Fruit fly (Drosophila melanogaster) whole organism, embryonic: ENCODE results near the gene CG34301.

Experiments
- Adf1 ChIP-seq: fragments of 200-800 bp; sonication (Bioruptor generic); IDR thresholded peaks from 2 replicates; pipeline ENCODE4 v1.3.6; 2022; ENCODE audit warnings: missing biosample characterization, missing genetic modification characterization
- Aef1 ChIP-seq: fragments of 200-800 bp; sonication (Bioruptor generic); IDR thresholded peaks from 3 replicates; pipeline ENCODE4 v1.3.6; 2022; ENCODE audit warnings: missing biosample characterization, missing genetic modification characterization
- Asciz ChIP-seq: fragments of 200-800 bp; sonication (Bioruptor generic); optimal IDR thresholded peaks from 2 replicates; lab custom pipeline; 2017; ENCODE audit warnings: missing biosample characterization, mild to moderate bottlenecking, missing genetic modification characterization, missing genetic modification reagents
- CG10979 ChIP-seq: fragments of 200-800 bp; sonication (Bioruptor generic); optimal IDR thresholded peaks from 2 replicates; lab custom pipeline; 2018; ENCODE audit warnings: missing biosample characterization, mild to moderate bottlenecking, missing genetic modification characterization, moderate library complexity
- CG12071 ChIP-seq: fragments of 200-800 bp; sonication (Bioruptor generic); optimal IDR thresholded peaks from 3 replicates; lab custom pipeline; 2018; ENCODE audit warnings: missing biosample characterization, mild to moderate bottlenecking, missing genetic modification characterization
- CG12104 ChIP-seq: fragments of 200-800 bp; sonication (Bioruptor generic); optimal IDR thresholded peaks from 3 replicates; lab custom pipeline; 2016; ENCODE audit warnings: missing biosample characterization, missing genetic modification characterization
- CG14050 ChIP-seq: fragments of 200-800 bp; sonication (Bioruptor generic); IDR thresholded peaks from 3 replicates; pipeline ENCODE4 v1.3.6; 2022; ENCODE audit warnings: missing biosample characterization, missing genetic modification characterization
- CG14965 ChIP-seq: fragments of 200-800 bp; sonication (Bioruptor generic); optimal IDR thresholded peaks from 2 replicates; lab custom pipeline; 2016; ENCODE audit warnings: missing biosample characterization, missing genetic modification characterization, borderline replicate concordance
- CG17802 ChIP-seq: fragments of 200-800 bp; sonication (Bioruptor generic); optimal IDR thresholded peaks from 2 replicates; lab custom pipeline; 2018; ENCODE audit warnings: missing biosample characterization, mild to moderate bottlenecking, missing genetic modification characterization, moderate library complexity
- CG2889 ChIP-seq: fragments of 200-800 bp; sonication (Bioruptor generic); IDR thresholded peaks from 3 replicates; pipeline ENCODE4 v1.3.6; 2022; ENCODE audit warnings: missing biosample characterization, missing genetic modification characterization
- CG32767 ChIP-seq: fragments of 200-800 bp; sonication (Bioruptor generic); IDR thresholded peaks from 2 replicates; pipeline ENCODE4 v1.3.6; 2022; ENCODE audit warnings: missing biosample characterization, missing genetic modification characterization
- CG4730 ChIP-seq: fragments of 200-800 bp; sonication (Bioruptor generic); IDR thresholded peaks from 2 replicates; pipeline ENCODE4 v1.3.6; 2022; ENCODE audit warnings: missing biosample characterization, missing genetic modification characterization
- CG6683 ChIP-seq: fragments of 200-800 bp; sonication (Bioruptor generic); optimal IDR thresholded peaks from 2 replicates; lab custom pipeline; 2017; ENCODE audit warnings: missing biosample characterization, mild to moderate bottlenecking, missing genetic modification characterization, missing genetic modification reagents
- CG6689 ChIP-seq: fragments of 200-800 bp; sonication (Bioruptor generic); IDR thresholded peaks from 2 replicates; pipeline ENCODE4 v1.3.6; 2022; ENCODE audit warnings: missing biosample characterization, missing genetic modification characterization
- CG6791 ChIP-seq: fragments of 200-800 bp; sonication (Bioruptor generic); IDR thresholded peaks from 3 replicates; pipeline ENCODE4 v1.3.6; 2022; ENCODE audit warnings: missing biosample characterization, missing genetic modification characterization; ENCODE audit not compliant: partially characterized antibody
- CG7271 ChIP-seq: fragments of 200-800 bp; sonication (Bioruptor generic); optimal IDR thresholded peaks from 2 replicates; lab custom pipeline; 2018; ENCODE audit warnings: missing biosample characterization, mild to moderate bottlenecking, missing genetic modification characterization, moderate library complexity
- Dp ChIP-seq: fragments of 200-800 bp; sonication (Bioruptor generic); optimal IDR thresholded peaks from 2 replicates; lab custom pipeline; 2018; ENCODE audit warnings: missing biosample characterization, mild to moderate bottlenecking, missing genetic modification characterization, moderate library complexity
- Ets97D ChIP-seq: fragments of 200-800 bp; sonication (Bioruptor generic); optimal IDR thresholded peaks from 3 replicates; lab custom pipeline; 2016; ENCODE audit warnings: missing biosample characterization, missing genetic modification characterization
- Gsc ChIP-seq: fragments of 200-800 bp; sonication (Bioruptor generic); IDR thresholded peaks from 2 replicates; pipeline ENCODE4 v1.3.6; 2022; ENCODE audit warnings: missing biosample characterization, missing genetic modification characterization
- Kr ChIP-seq: fragments of 200-800 bp; sonication (Bioruptor generic); optimal IDR thresholded peaks from 2 replicates; lab custom pipeline; 2017; ENCODE audit warnings: missing biosample characterization, mild to moderate bottlenecking, missing genetic modification characterization
- Lhr ChIP-seq: fragments of 200-800 bp; sonication (Bioruptor generic); optimal IDR thresholded peaks from 3 replicates; lab custom pipeline; 2017; ENCODE audit warnings: mild to moderate bottlenecking, missing biosample characterization, missing genetic modification reagents, missing genetic modification characterization
- MBD-R2 ChIP-seq: fragments of 200-800 bp; sonication (Bioruptor generic); IDR thresholded peaks from 2 replicates; pipeline ENCODE4 v1.3.6; 2022; ENCODE audit warnings: missing biosample characterization, missing genetic modification characterization
- MESR4 ChIP-seq: fragments of 200-800 bp; sonication (Bioruptor generic); optimal IDR thresholded peaks from 2 replicates; lab custom pipeline; 2018; ENCODE audit warnings: missing biosample characterization, mild to moderate bottlenecking, missing genetic modification characterization, moderate library complexity
- NK7.1 ChIP-seq: fragments of 200-800 bp; sonication (Bioruptor generic); optimal IDR thresholded peaks from 3 replicates; lab custom pipeline; 2016; ENCODE audit warnings: missing biosample characterization, missing genetic modification characterization
- Nf-YB ChIP-seq: fragments of 200-800 bp; sonication (Bioruptor generic); optimal IDR thresholded peaks from 3 replicates; lab custom pipeline; 2019; ENCODE audit warnings: missing biosample characterization, mild to moderate bottlenecking, missing genetic modification characterization, moderate library complexity
- PHDP ChIP-seq: fragments of 200-800 bp; sonication (Bioruptor generic); optimal IDR thresholded peaks from 3 replicates; lab custom pipeline; 2018; ENCODE audit warnings: missing biosample characterization, mild to moderate bottlenecking, missing genetic modification characterization, moderate library complexity
- Ptx1 ChIP-seq: fragments of 200-800 bp; sonication (Bioruptor generic); IDR thresholded peaks from 2 replicates; pipeline ENCODE4 v1.3.6; 2022; ENCODE audit warnings: missing biosample characterization, missing genetic modification characterization
- Sin3A ChIP-seq: fragments of >200 bp; optimal IDR thresholded peaks from 2 replicates; lab custom pipeline; 2018
- al ChIP-seq: fragments of 200-800 bp; sonication (Bioruptor generic); IDR thresholded peaks from 2 replicates; pipeline ENCODE4 v1.3.6; 2022; ENCODE audit warnings: missing biosample characterization, missing genetic modification characterization
- btn ChIP-seq: fragments of 200-800 bp; sonication (Bioruptor generic); optimal IDR thresholded peaks from 2 replicates; lab custom pipeline; 2016; ENCODE audit warnings: missing biosample characterization, missing genetic modification characterization
- ci ChIP-seq: fragments of 200-800 bp; sonication (Bioruptor generic); IDR thresholded peaks from 3 replicates; pipeline ENCODE4 v1.3.6; 2022; ENCODE audit warnings: missing biosample characterization, missing genetic modification characterization
- da ChIP-seq: fragments of 200-800 bp; sonication (Bioruptor generic); optimal IDR thresholded peaks from 2 replicates; lab custom pipeline; 2016; ENCODE audit warnings: missing biosample characterization, missing genetic modification characterization
- dysf ChIP-seq: fragments of 200-800 bp; sonication (Bioruptor generic); IDR thresholded peaks from 3 replicates; pipeline ENCODE4 v1.3.6; 2022; ENCODE audit warnings: missing biosample characterization, missing genetic modification characterization
- emc ChIP-seq: fragments of 200-800 bp; sonication (Bioruptor generic); optimal IDR thresholded peaks from 2 replicates; lab custom pipeline; 2016; ENCODE audit warnings: missing biosample characterization, missing genetic modification characterization
- hth ChIP-seq: fragments of >200 bp; optimal IDR thresholded peaks from 2 replicates; lab custom pipeline; 2017; ENCODE audit warnings: inconsistent platforms
- knrl ChIP-seq: fragments of 200-800 bp; sonication (Bioruptor generic); IDR thresholded peaks from 3 replicates; pipeline ENCODE4 v1.3.6; 2022; ENCODE audit warnings: missing biosample characterization, missing genetic modification characterization; ENCODE audit not compliant: partially characterized antibody
- lab ChIP-seq: fragments of 200-800 bp; sonication (Bioruptor generic); optimal IDR thresholded peaks from 3 replicates; lab custom pipeline; 2017; ENCODE audit warnings: missing biosample characterization, missing genetic modification characterization, mild to moderate bottlenecking, moderate library complexity, missing genetic modification reagents
- nerfin-1 ChIP-seq: fragments of 200-800 bp; sonication (Bioruptor generic); optimal IDR thresholded peaks from 3 replicates; lab custom pipeline; 2019; ENCODE audit warnings: missing biosample characterization, mild to moderate bottlenecking, missing genetic modification characterization, moderate library complexity
- pan ChIP-seq, 4 experiments: fragments of >200 bp in 3 of 4; fragments of 200-800 bp in 1 of 4; sonication (Bioruptor generic) in 1 of 4; optimal IDR thresholded peaks in 3 of 4; IDR thresholded peaks in 1 of 4; 2 replicates each; pipeline versions ENCODE4 v1.3.6 to Lab custom; 2017 to 2022; ENCODE audit warnings: missing biosample characterization in 2 of 4, missing genetic modification characterization in 2 of 4, mixed read lengths in 1 of 4
- peb ChIP-seq: fragments of 200-800 bp; sonication (Bioruptor generic); IDR thresholded peaks from 2 replicates; pipeline ENCODE4 v1.3.6; 2022; ENCODE audit warnings: missing biosample characterization, missing genetic modification characterization
- pita ChIP-seq: fragments of 200-800 bp; sonication (Bioruptor generic); optimal IDR thresholded peaks from 2 replicates; lab custom pipeline; 2017; ENCODE audit warnings: missing biosample characterization, mild to moderate bottlenecking, missing genetic modification characterization
- pnt ChIP-seq: fragments of 200-800 bp; sonication (Bioruptor generic); optimal IDR thresholded peaks from 3 replicates; lab custom pipeline; 2016; ENCODE audit warnings: missing biosample characterization, missing genetic modification characterization
- pros ChIP-seq: fragments of 200-800 bp; sonication (Bioruptor generic); optimal IDR thresholded peaks from 3 replicates; lab custom pipeline; 2019; ENCODE audit warnings: missing biosample characterization, mild to moderate bottlenecking, missing genetic modification characterization, moderate library complexity
- pum ChIP-seq: fragments of 200-800 bp; sonication (Bioruptor generic); optimal IDR thresholded peaks from 2 replicates; lab custom pipeline; 2016; ENCODE audit warnings: missing biosample characterization, missing genetic modification characterization
- salm ChIP-seq: fragments of 200-800 bp; sonication (Bioruptor generic); optimal IDR thresholded peaks from 2 replicates; lab custom pipeline; 2018; ENCODE audit warnings: missing biosample characterization, mild to moderate bottlenecking, missing genetic modification characterization
- sima ChIP-seq: fragments of 200-800 bp; sonication (Bioruptor generic); optimal IDR thresholded peaks from 2 replicates; lab custom pipeline; 2016; ENCODE audit warnings: missing biosample characterization, missing genetic modification characterization
- trh ChIP-seq: fragments of 200-800 bp; sonication (Bioruptor generic); optimal IDR thresholded peaks from 2 replicates; lab custom pipeline; 2016; ENCODE audit warnings: missing biosample characterization, missing genetic modification characterization
- twi ChIP-seq: fragments of 200-800 bp; optimal IDR thresholded peaks from 2 replicates; lab custom pipeline; 2019; ENCODE audit warnings: missing biosample characterization, mild to moderate bottlenecking, missing genetic modification characterization, moderate library complexity
- tx ChIP-seq: fragments of 200-800 bp; sonication (Bioruptor generic); optimal IDR thresholded peaks from 2 replicates; lab custom pipeline; 2016; ENCODE audit warnings: missing biosample characterization, missing genetic modification characterization
- wor ChIP-seq: fragments of 200-800 bp; sonication (Bioruptor generic); IDR thresholded peaks from 2 replicates; pipeline ENCODE4 v1.3.6; 2022; ENCODE audit warnings: missing biosample characterization, missing genetic modification characterization
- yki ChIP-seq: fragments of >200 bp; optimal IDR thresholded peaks from 3 replicates; lab custom pipeline; 2018
- zen2 ChIP-seq: fragments of 200-800 bp; sonication (Bioruptor generic); IDR thresholded peaks from 3 replicates; pipeline ENCODE4 v1.3.6; 2022; ENCODE audit warnings: missing biosample characterization, missing genetic modification characterization; ENCODE audit not compliant: partially characterized antibody

CG34301 gene

dm6 chr3R:8744198-8744597, 29.0 kb upstream of the CG34301 start (continued):
- TF ChIP-seq lab (peak; percentile 50), CG6689 (peak; percentile 61), salm (tag; lab: Kevin White, UChicago) (no peak), hth (lab: Kevin White, UChicago) (no peak), dysf (GFP tag; lab: Robert Waterston, UW) (peak; percentile 74), Sin3A (lab: Kevin White, UChicago) (no peak), Dp (GFP tag; lab: Kevin White, UChicago) (no peak), Gsc (GFP tag; lab: Robert Waterston, UW) (no peak), zen2 (GFP tag; lab: Robert Waterston, UW) (no peak), Nf-YB (GFP tag; lab: Kevin White, UChicago) (no peak), MBD-R2 (GFP tag; lab: Robert Waterston, UW) (no peak), wor (GFP tag; lab: Robert Waterston, UW) (no peak), tx (GFP tag; lab: Kevin White, UChicago) (no peak), CG12104 (no peak), CG10979 (tag; lab: Kevin White, UChicago) (no peak), MESR4 (GFP tag; lab: Kevin White, UChicago) (no peak), trh (GFP tag; lab: Kevin White, UChicago) (no peak), Lhr (no peak), al (GFP tag; lab: Robert Waterston, UW) (no peak), Ptx1 (peak; percentile 77), CG14050 (peak; percentile 12; the same call in 2 of the 3 replicates), pros (GFP tag; lab: Kevin White, UChicago) (no peak), Asciz (no peak), knrl (GFP tag; lab: Robert Waterston, UW) (no peak), emc (GFP tag; lab: Kevin White, UChicago) (no peak), Ets97D (no peak), peb (GFP tag; lab: Robert Waterston, UW) (peak; percentile 10; the same call in 1 of the 2 replicates), CG17802 (no peak), CG14965 (GFP tag; lab: Kevin White, UChicago) (no peak), btn (no peak), Aef1 (peak; percentile 44; the same call in 1 of the 3 replicates), ci (GFP tag; lab: Robert Waterston, UW) (peak; percentile 63; the same call in 2 of the 3 replicates), Kr (GFP tag; lab: Kevin White, UChicago) (no peak), sima (no peak), CG32767 (GFP tag; lab: Robert Waterston, UW) (peak; percentile 39; the same call in 1 of the 2 replicates), Adf1 (GFP tag; lab: Robert Waterston, UW) (no peak), pita (GFP tag; lab: Kevin White, UChicago) (no peak), CG6791 (GFP tag; lab: Robert Waterston, UW) (no peak), CG4730 (GFP tag; lab: Robert Waterston, UW) (0 out of 2 replicates have a peak, but pooled peaks have one; percentile 29), PHDP (tag; lab: Kevin White, UChicago) (peak; percentile 52), CG6683 (GFP tag; lab: Kevin White, UChicago) (no peak), NK7.1 (GFP tag; lab: Kevin White, UChicago) (no peak), CG7271 (tag; lab: Kevin White, UChicago) (no peak), pan (optimal IDR thresholded peaks at IDR 0.05; lab: Kevin White, UChicago) (no peak), pan (GFP tag; optimal IDR thresholded peaks at IDR 0.05 in 1 of 2, IDR thresholded peaks at IDR 0.05 in 1 of 2) (peak in 1 of 2 experiments; percentile 48), da (GFP tag; lab: Kevin White, UChicago) (no peak), yki (no peak), twi (tag; lab: Kevin White, UChicago) (no peak), pnt (peak; percentile 61), CG12071 (no peak), nerfin-1 (tag; lab: Kevin White, UChicago) (no peak), pum (peak; percentile 31), CG2889 (GFP tag; lab: Robert Waterston, UW) (no peak)
